Worm (Caenorhabditis elegans) whole organism, young adult: ENCODE measurements around the gene C29E4.11.

Experiments used
- atf-7 ChIP-seq: sonication (generic microtip); optimal IDR thresholded peaks from 2 replicates; lab custom pipeline; 2017; ENCODE audit warnings: mild to moderate bottlenecking, missing genetic modification characterization, missing compliant biosample characterization
- chd-7 ChIP-seq: sonication (generic microtip); optimal IDR thresholded peaks from 2 replicates; lab custom pipeline; 2016; ENCODE audit warnings: mild to moderate bottlenecking, missing genetic modification characterization, moderate library complexity, missing compliant biosample characterization
- him-1 ChIP-seq: sonication (generic microtip); optimal IDR thresholded peaks from 2 replicates; lab custom pipeline; 2016; ENCODE audit warnings: missing genotype, missing genetic modification reagents, missing genetic modification characterization, missing compliant biosample characterization
- hsf-1 ChIP-seq: fragments of 200-800 bp; sonication (Bioruptor generic); IDR thresholded peaks from 2 replicates; pipeline ENCODE4 v1.3.6; 2022; ENCODE audit warnings: missing genetic modification reagents, missing genetic modification characterization, missing compliant biosample characterization
- lsy-27 ChIP-seq: sonication (generic microtip); optimal IDR thresholded peaks from 2 replicates; lab custom pipeline; 2017; ENCODE audit warnings: missing genetic modification characterization, mild to moderate bottlenecking, missing compliant biosample characterization, antibody characterized with exemption, missing genotype, borderline replicate concordance; ENCODE audit not compliant: insufficient read depth
- nfya-1 ChIP-seq: sonication (generic microtip); optimal IDR thresholded peaks from 2 replicates; lab custom pipeline; 2017; ENCODE audit warnings: antibody characterized with exemption, missing compliant biosample characterization, missing genetic modification characterization, borderline replicate concordance; ENCODE audit not compliant: insufficient read depth
- nhr-120 ChIP-seq: fragments of 200-800 bp; sonication (Bioruptor generic); IDR thresholded peaks from 2 replicates; pipeline ENCODE4 v1.3.6; 2022; ENCODE audit warnings: missing genetic modification characterization, missing compliant biosample characterization
- nhr-27 ChIP-seq: fragments of 200-800 bp; sonication (Bioruptor generic); optimal IDR thresholded peaks from 2 replicates; lab custom pipeline; 2018; ENCODE audit warnings: mild to moderate bottlenecking, missing genetic modification characterization, moderate library complexity, missing compliant biosample characterization
- repo-1 ChIP-seq: sonication (generic microtip); optimal IDR thresholded peaks from 2 replicates; lab custom pipeline; 2017; ENCODE audit warnings: mild to moderate bottlenecking, missing genetic modification characterization, missing compliant biosample characterization
- snpc-4 ChIP-seq, 5 experiments: fragments of 150-350 bp in 1 of 5; sonication (generic microtip) in 4 of 5; optimal IDR thresholded peaks; 2 replicates each; lab custom pipeline; 2014 to 2018; ENCODE audit warnings: missing genetic modification characterization in 5 of 5, missing biosample characterization in 3 of 5, antibody characterized with exemption in 2 of 5, mild to moderate bottlenecking in 2 of 5, missing compliant biosample characterization in 2 of 5, missing genotype in 2 of 5, moderate library complexity in 2 of 5, missing genetic modification reagents in 1 of 5
- unc-62 ChIP-seq: fragments of 150-350 bp; optimal IDR thresholded peaks from 2 replicates; lab custom pipeline; 2014; ENCODE audit warnings: missing biosample characterization, missing genetic modification reagents, missing genetic modification characterization
- ztf-25 ChIP-seq: fragments of 200-800 bp; sonication (Bioruptor generic); IDR thresholded peaks from 2 replicates; pipeline ENCODE4 v1.3.6; 2022; ENCODE audit warnings: missing genetic modification reagents, missing genetic modification characterization, missing compliant biosample characterization
- ztf-6 ChIP-seq: fragments of 200-800 bp; sonication (Bioruptor generic); IDR thresholded peaks from 2 replicates; pipeline ENCODE4 v1.3.6; 2022; ENCODE audit warnings: missing genetic modification reagents, missing genetic modification characterization, missing compliant biosample characterization

DNA sequence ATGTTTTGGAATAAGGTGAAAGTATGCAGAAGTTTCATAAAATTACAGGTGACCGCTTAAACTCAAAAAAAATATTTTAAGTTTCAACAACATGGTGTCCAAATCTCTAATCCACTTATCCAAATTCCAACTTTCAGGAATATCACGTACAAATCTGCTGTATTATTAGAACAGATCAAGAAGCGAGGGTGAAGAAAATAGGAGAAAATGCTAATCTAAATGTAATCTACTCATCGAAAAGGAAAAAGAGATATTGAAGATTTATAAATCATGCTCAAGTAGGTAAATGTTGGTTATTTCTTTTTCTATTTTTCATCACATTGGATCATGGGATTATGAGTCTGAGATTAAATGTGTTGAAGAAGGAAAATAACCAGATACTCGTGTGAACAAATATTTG, 43.6 kb upstream of the C29E4.11 start:
- no peak for TF ChIP-seq ztf-25 (GFP tag; lab: Robert Waterston, UW)
- no peak for TF ChIP-seq repo-1
- no peak for TF ChIP-seq snpc-4 (GFP tag; optimal IDR thresholded peaks at IDR 0.05; lab: Kevin White, UChicago)
- TF ChIP-seq snpc-4 (tag; optimal IDR thresholded peaks at IDR 0.05; lab: Kevin White, UChicago): no peak
- TF ChIP-seq nhr-27: no peak
- TF ChIP-seq unc-62: no peak
- no peak for TF ChIP-seq him-1 (tag; lab: Kevin White, UChicago)
- no peak for TF ChIP-seq chd-7 (tag; lab: Kevin White, UChicago)
- TF ChIP-seq nhr-120 (GFP tag; lab: Robert Waterston, UW): no peak
- TF ChIP-seq atf-7 (tag; lab: Kevin White, UChicago): no peak
- TF ChIP-seq lsy-27 (tag; lab: Kevin White, UChicago): no peak
- TF ChIP-seq hsf-1: no peak
- TF ChIP-seq ztf-6 (GFP tag; lab: Robert Waterston, UW): no peak
- TF ChIP-seq nfya-1 (tag; lab: Kevin White, UChicago): no peak
